Fruit fly (Drosophila melanogaster) whole organism, larva: ENCODE measurements around the gene Gr93a.

Source experiments
- noc ChIP-seq: fragments of 200-800 bp; sonication (Bioruptor generic); optimal IDR thresholded peaks from 3 replicates; lab custom pipeline; 2019; ENCODE audit warnings: missing biosample characterization, mild to moderate bottlenecking, missing genetic modification characterization, moderate library complexity

The Gr93a gene

dm6 chr3R:21832203-21832602, at the start of gene Gr93a:
Gene Gr93a, plus strand, starts transcription at chr3R:21832503.
- TF ChIP-seq noc = no peak

dm6 chr3R:21790392-21790791, 41.9 kb upstream of the Gr93a start:
- no peak for TF ChIP-seq noc

DNA sequence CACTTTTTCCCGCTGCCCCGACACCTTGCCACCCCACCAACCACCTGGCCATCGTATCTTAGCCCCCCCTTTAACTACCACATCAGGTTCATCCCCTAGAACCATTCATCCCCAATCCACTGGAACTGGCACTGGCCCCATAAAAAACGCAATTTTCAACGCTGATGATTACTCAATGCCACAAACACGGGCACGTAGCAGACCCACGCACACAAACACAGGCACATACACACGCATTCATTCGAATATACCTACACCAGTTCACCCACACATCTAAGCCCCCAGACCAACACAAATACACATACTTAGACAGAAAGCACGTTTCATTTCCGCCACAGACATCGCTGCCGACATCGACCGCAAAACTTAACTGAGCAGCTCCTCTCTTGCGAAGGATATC, 38.5 kb upstream of the Gr93a start:
- no peak for TF ChIP-seq noc

DNA sequence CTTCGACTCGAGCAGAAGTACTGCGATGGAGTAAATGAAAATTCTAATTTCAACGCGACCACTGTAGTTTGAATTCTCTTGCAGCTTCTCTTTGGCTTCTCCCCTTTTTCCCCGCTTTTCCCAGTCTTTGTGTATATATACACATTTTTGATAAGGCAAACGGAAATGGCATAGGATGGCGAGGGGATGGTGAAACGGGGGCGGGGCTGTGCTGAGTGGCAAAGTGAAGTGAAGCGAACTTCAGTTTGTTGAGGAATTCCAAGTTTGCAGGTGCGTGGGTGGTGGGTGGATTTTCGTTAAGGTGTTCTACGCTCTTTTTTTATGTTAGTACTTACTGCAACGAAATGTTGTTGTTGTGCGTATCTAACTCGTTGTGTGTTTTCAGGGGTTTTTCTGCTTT, 25.0 kb upstream of the Gr93a start:
- no peak for TF ChIP-seq noc

dm6 chr3R:21808622-21809347, 23.5 kb upstream of the Gr93a start:
- no peak for TF ChIP-seq noc

DNA sequence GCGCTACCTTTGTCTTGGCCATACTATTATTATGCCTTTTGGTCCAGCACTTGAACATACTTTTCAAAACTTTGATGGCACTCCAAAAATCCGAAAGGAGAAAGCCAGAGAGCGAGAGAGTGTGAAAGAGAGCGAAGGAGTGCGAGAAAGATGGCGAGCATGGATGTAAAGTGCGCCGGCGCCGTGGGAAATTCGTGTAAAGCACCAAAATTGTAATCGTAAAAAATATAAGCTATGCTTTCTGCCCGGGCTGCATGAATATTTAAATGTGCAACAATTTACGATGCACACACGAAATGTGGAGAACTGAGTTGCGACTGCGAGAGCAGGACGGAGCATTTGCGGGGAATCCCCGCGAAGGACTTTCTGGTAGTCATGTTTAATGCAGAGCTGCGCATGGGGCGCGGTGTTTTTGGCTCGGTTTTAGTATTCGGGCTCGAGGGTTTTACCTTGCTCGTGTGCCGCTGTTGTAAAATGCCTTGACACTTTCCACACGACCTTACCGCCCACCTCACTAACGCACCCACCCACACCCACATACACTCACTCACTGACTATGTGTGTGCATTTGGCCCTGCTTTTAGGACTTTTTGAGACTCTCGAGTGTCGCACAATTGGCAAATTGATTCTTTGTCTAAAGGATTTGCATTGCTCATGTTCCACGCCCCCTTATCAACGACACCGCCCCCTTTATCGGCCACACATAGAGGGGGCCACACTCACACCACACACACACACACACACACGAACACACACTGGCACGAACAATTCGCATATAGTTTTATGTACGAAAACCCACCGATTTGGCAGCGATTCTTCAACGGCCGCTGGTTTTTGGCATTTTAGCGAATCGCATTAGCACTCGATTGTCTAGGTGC, 10.4 kb upstream of the Gr93a start:
- TF ChIP-seq noc = no peak

- TF ChIP-seq noc = no peak
Observed at dm6 chr3R:21822562-21822933, 9.8 kb upstream of the Gr93a start, which contains the start of gene CASK. Gene CASK, minus strand, starts transcription at chr3R:21822674.

dm6 chr3R:21823076-21823475, 9.2 kb upstream of the Gr93a start:
- TF ChIP-seq noc = no peak

- TF ChIP-seq noc = no peak
Observed at dm6 chr3R:21823699-21824406, 8.4 kb upstream of the Gr93a start.

DNA sequence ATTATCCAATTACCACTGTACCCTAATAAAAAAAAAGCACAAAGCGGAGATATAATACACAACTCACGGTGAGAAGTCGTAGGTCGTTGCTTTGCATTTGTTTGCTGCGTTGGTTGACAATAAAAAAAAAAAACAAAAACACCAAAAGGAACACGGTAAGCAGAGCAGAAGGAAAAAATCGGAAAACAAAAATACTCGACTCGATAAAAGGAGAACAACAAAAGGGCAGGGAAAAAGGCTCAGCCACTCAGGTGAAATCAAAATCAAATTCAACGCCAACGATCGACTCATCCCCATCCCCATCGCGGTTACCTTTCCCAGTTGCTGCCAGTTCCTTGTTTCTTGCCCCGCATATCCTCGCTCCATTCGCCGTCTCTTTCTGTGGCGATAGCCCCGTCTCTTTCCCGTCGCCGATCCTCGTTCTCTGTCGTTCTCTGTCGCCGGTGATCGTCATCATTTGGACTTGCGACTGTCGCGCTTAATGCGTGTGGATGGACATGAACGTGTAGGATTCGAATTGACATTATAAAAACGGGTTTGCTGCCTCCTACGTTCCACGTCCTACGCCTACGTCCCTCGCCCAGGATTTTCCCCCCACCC, 7.8 kb upstream of the Gr93a start:
- TF ChIP-seq noc = no peak

DNA sequence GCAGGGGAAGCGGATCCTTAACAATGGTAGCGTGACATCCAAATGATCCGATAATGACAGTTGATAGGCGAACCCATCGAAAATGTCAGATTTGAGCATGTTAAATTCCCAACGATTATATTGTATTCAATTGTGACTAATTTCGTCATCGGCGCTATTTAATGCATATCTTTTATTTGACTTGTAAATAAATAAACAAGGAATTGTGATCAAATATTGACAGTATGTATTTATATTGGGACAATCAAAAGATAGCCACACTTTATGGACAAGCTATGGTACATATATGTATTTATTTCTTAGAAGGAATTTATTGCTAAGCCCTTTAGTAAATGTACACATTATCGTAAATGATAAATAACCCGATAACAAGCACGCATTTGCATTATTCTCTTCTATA, 7.2 kb upstream of the Gr93a start:
- no peak for TF ChIP-seq noc

DNA sequence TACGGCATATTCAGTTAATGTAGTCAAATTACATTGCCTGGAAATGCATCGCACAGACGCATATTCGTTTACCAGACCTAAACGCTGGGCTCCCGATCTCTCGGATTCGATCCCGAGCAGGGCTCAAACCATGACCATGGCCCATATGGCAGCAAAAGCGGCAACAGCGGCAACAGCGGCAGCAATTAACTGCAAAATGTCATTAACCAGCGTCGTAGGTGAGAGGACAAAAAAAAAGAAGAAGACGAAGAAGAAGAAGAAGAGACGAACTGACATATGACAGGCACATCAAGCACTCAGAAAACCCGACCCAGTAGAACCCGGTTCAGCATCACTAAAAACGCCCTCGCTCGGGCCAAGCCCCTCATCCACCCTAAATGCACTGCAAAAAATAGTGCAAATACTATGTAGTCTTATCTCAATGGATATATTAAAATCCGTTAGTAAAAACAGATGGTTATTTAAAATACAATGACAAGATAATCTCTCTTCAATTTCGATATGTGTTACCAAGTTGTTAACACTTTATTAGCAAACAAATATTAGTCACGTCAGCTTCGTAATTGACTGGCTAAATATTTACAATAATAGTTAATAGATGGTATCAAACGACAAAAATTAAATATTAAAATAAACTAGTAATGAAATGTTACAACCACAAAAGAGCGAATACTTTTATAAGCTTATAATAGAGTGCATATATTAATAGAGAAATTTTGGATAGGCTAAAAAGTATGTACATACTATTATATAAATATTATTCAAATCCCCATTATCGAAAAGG, 6.3 kb upstream of the Gr93a start:
- TF ChIP-seq noc = no peak

DNA sequence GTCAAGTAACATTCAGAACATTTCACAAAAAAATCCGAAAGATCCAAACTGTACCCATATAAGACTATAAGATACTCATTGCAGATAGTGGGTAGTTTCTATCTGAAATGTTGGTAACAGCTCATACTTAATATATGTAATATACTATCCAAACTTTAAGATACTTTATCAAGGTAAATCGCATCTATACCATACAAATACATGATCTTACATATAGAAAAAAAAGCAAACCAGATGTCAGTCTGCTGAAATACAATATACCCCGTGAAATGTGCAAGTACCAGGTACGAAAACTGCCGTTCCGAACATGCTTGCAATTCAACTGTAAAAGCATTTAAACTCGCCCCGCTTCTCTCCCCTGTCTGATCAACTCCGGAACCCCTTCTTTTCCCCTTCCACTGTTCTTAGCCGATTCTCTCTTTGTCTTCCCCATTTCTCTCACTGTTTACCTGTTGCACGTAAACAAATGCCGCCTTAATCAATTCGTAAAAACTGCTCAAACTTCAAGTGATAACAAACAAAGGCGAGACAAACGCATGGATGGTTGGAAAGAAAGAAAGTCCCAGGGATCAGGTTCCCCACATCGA, 4.8 kb upstream of the Gr93a start:
- TF ChIP-seq noc = no peak

DNA sequence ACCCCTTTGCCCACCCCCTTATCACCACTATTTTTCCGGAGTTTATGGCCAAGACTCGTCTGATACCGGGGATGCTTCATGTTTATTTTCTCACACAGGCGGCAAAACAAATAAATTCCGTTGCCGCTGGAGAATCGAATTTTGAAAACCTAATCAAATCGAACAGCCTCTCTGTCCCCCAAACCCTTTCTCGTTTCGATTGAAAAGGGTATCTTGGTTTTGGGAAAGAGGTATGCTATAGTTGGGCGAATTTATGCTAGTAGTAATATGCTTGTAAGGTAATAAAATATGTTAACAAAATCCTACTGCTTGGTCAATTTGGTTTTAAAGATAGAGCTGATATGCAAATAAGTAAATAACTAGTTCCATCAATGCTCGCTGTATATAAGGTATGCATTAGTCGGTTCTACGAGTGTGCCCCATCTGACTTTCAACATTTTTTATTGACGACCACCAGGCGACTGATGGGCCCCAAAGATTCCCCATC, 4.2 kb upstream of the Gr93a start:
- TF ChIP-seq noc = no peak

dm6 chr3R:21828785-21829486, 3.4 kb upstream of the Gr93a start:
- TF ChIP-seq noc = no peak
